Fruit fly (Drosophila melanogaster): ENCODE results near the gene CG15369.

CG15369 gene

DNA sequence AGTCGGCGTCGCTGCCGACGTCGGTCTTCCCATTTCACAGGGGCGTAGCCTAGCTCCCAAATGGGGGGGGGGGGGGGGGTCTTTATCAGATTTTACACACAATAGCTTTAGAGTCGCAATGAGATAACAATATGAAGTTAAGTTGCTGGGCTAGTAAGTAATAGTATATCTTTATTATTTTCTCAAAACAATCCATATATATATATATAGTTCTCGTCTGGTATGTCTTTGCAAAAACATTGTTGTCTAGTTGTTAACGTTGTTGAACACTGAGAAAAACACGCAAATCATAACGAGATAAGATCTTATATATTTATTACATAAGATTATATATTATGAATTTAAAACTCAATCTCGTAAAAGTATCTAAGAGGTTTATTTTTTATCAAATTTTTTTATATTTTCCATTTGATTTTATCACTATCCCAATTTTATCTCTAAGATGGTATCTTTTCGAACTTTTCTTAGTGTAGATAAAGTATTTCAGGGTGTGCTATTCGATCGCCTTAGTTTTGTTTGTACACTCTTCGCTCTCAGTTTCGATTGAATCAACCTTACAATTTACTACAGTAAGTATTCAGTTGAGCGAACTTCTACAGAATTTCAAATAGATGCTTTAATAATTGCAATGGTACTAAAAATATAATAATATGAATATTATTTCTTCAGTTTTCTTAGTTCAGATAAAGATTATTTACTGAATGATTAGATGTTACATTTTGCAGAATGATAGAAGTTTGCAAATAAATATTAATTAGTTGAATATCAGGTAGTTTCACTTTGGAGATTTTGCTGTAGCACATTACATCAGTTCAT is 14.6 kb upstream of the CG15369 start (continued):
- peak; percentile 36 for TF ChIP-seq E2f2 (GFP tag; IDR thresholded peaks at IDR 0.05)
- peak in 1 of 2 experiments; percentile 15 for TF ChIP-seq insv (GFP tag; optimal IDR thresholded peaks at IDR 0.05)
- no peak for TF ChIP-seq HLHmδ (GFP tag; optimal IDR thresholded peaks at IDR 0.05)
- TF ChIP-seq C15 (GFP tag; IDR thresholded peaks at IDR 0.05), result peak; percentile 70
- peak; percentile 40 for TF ChIP-seq zfh2 (GFP tag; optimal IDR thresholded peaks at IDR 0.05)
- peak; percentile 79 for TF ChIP-seq ham (GFP tag; IDR thresholded peaks at IDR 0.05)
- no peak for TF ChIP-seq Max (GFP tag; optimal IDR thresholded peaks at IDR 0.05)
- no peak for TF ChIP-seq CG8290 (GFP tag; optimal IDR thresholded peaks at IDR 0.05)
- TF ChIP-seq CG8290 (tag; optimal IDR thresholded peaks at IDR 0.05), result peak in 1 of 2 experiments; percentile 84
- peak; percentile 58 for TF ChIP-seq CG11695 (GFP tag; IDR thresholded peaks at IDR 0.05)
- TF ChIP-seq HLH4C (GFP tag; IDR thresholded peaks at IDR 0.05; ENCODE audit: partially characterized antibody), result no peak
- TF ChIP-seq Med (GFP tag), result peak; percentile 92
- peak; percentile 59 for TF ChIP-seq dmrt99B (tag; optimal IDR thresholded peaks at IDR 0.05)
- TF ChIP-seq gsb (GFP tag; IDR thresholded peaks at IDR 0.05), result peak; percentile 83
- peak; percentile 66 for TF ChIP-seq CG13424 (tag; optimal IDR thresholded peaks at IDR 0.05)
- peak; percentile 67 for TF ChIP-seq Ravus (GFP tag; IDR thresholded peaks at IDR 0.05)
- no peak for TF ChIP-seq CG14860 (GFP tag; IDR thresholded peaks at IDR 0.05; ENCODE audit: partially characterized antibody)
- TF ChIP-seq Taf1 (GFP tag; IDR thresholded peaks at IDR 0.05), result peak; percentile 71
- 0 out of 2 replicates have a peak, but pooled peaks have one; percentile 38 for TF ChIP-seq CG10959 (GFP tag; IDR thresholded peaks at IDR 0.05)
- TF ChIP-seq CG11093 (GFP tag; IDR thresholded peaks at IDR 0.05), result peak; percentile 62; the same call in 1 of the 3 replicates
- TF ChIP-seq twi (tag; optimal IDR thresholded peaks at IDR 0.05), result no peak
- peak; percentile 47 for TF ChIP-seq Jarid2 (GFP tag; optimal IDR thresholded peaks at IDR 0.05)
- TF ChIP-seq nerfin-1 (tag; optimal IDR thresholded peaks at IDR 0.05), result peak; percentile 6
- TF ChIP-seq CG10565 (GFP tag; optimal IDR thresholded peaks at IDR 0.05), result no peak
- TF ChIP-seq CkIIα-i1 (GFP tag; IDR thresholded peaks at IDR 0.05), result peak; percentile 54; the same call in 1 of the 2 replicates
- peak; percentile 81 for TF ChIP-seq PHDP (tag; optimal IDR thresholded peaks at IDR 0.05)
- TF ChIP-seq slbo (GFP tag; IDR thresholded peaks at IDR 0.05), result peak; percentile 96
- TF ChIP-seq CG2116 (GFP tag; optimal IDR thresholded peaks at IDR 0.05), result no peak
- no peak for TF ChIP-seq lbe (GFP tag; optimal IDR thresholded peaks at IDR 0.05)
- peak; percentile 69 for TF ChIP-seq CG17385 (GFP tag; optimal IDR thresholded peaks at IDR 0.05)
- TF ChIP-seq ara (GFP tag; IDR thresholded peaks at IDR 0.05), result no peak
- TF ChIP-seq B-H1 (GFP tag; IDR thresholded peaks at IDR 0.05), result peak; percentile 49
- no peak for TF ChIP-seq Sry-β (GFP tag; optimal IDR thresholded peaks at IDR 0.05)
- TF ChIP-seq CG4854 (GFP tag; optimal IDR thresholded peaks at IDR 0.05), result no peak
- TF ChIP-seq Hsf (GFP tag; optimal IDR thresholded peaks at IDR 0.05), result peak; percentile 8
- peak; percentile 69 for TF ChIP-seq CG7357 (GFP tag; IDR thresholded peaks at IDR 0.05)
- TF ChIP-seq nmo (GFP tag; optimal IDR thresholded peaks at IDR 0.05), result peak; percentile 53
- no peak for TF ChIP-seq Hmx (GFP tag; optimal IDR thresholded peaks at IDR 0.05)
- no peak for TF ChIP-seq CG18476 (GFP tag; optimal IDR thresholded peaks at IDR 0.05)
- TF ChIP-seq Ada2b (GFP tag; IDR thresholded peaks at IDR 0.05), result peak; percentile 79
- no peak for TF ChIP-seq pnt (GFP tag; optimal IDR thresholded peaks at IDR 0.05)
- TF ChIP-seq CG4424 (GFP tag; optimal IDR thresholded peaks at IDR 0.05), result peak; percentile 43
- peak; percentile 35 for TF ChIP-seq CG8281 (tag; optimal IDR thresholded peaks at IDR 0.05)
- TF ChIP-seq D (optimal IDR thresholded peaks at IDR 0.05), result no peak
- no peak for TF ChIP-seq D (GFP tag; optimal IDR thresholded peaks at IDR 0.05)
- TF ChIP-seq CG10431 (GFP tag; optimal IDR thresholded peaks at IDR 0.05), result no peak
- peak; percentile 58 for TF ChIP-seq CG1233 (GFP tag; optimal IDR thresholded peaks at IDR 0.05)
- TF ChIP-seq hkb (optimal IDR thresholded peaks at IDR 0.05), result no peak
- TF ChIP-seq hkb (GFP tag; IDR thresholded peaks at IDR 0.05), result peak; percentile 64
- TF ChIP-seq cwo (GFP tag; optimal IDR thresholded peaks at IDR 0.05), result peak; percentile 83

Measured in whole organism, embryonic.